Worm (Caenorhabditis elegans) whole organism, L1 larva: ENCODE measurements around the gene clec-67.

ENCODE experiments used
- aly-2 ChIP-seq: fragments of 150-350 bp; optimal IDR thresholded peaks from 2 replicates; lab custom pipeline; 2014; ENCODE audit warnings: missing biosample characterization, missing genetic modification characterization
- efl-1 ChIP-seq, 4 experiments: fragments of 150-350 bp; optimal IDR thresholded peaks in 3 of 4; peaks in 1 of 4; 1 replicate in 1 of 4; 2 replicates in 3 of 4; lab custom pipeline; 2014; ENCODE audit warnings: missing biosample characterization in 2 of 4, missing genetic modification characterization in 2 of 4, missing genetic modification reagents in 2 of 4
- mep-1 ChIP-seq: fragments of 150-350 bp; optimal IDR thresholded peaks from 2 replicates; lab custom pipeline; 2014; ENCODE audit warnings: missing biosample characterization, missing genetic modification characterization
- nhr-77 ChIP-seq: fragments of 150-350 bp; optimal IDR thresholded peaks from 2 replicates; lab custom pipeline; 2014; ENCODE audit warnings: missing biosample characterization, missing genetic modification characterization
- ztf-11 ChIP-seq, 2 experiments: sonication (generic microtip); optimal IDR thresholded peaks; 2 replicates each; lab custom pipeline; 2016 to 2017; ENCODE audit warnings: missing genetic modification characterization in 2 of 2, missing biosample characterization in 1 of 2, missing compliant biosample characterization in 1 of 2
- ztf-4 ChIP-seq: fragments of 150-350 bp; optimal IDR thresholded peaks from 2 replicates; lab custom pipeline; 2014; ENCODE audit warnings: missing biosample characterization, missing genetic modification characterization

DNA sequence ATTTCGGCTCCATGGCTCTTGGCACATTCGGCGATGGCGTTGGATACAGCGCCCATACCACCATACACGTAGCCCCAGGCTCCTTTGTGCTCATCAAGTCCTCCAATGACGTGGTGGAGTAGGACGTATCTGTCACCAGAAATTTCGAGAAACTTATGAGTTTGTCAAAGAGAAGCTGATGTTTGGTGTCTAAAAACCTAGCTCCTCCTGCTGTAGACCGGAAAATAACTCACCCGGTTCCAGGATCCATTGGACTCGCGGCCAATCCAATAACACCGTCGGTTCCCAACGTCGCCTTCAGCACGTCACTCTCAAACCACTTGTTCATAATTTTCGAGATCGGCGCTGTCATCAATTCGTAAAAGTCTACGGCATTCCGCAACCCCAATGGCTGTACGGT lies 45.0 kb upstream of the clec-67 start:
- no peak for TF ChIP-seq ztf-4
- TF ChIP-seq ztf-11 (tag; optimal IDR thresholded peaks at IDR 0.05; lab: Kevin White, UChicago) = no peak
- no peak for TF ChIP-seq mep-1
- no peak for TF ChIP-seq efl-1 (optimal IDR thresholded peaks at IDR 0.05; lab: Kevin White, UChicago)
- no peak for TF ChIP-seq efl-1 (GFP tag; optimal IDR thresholded peaks at IDR 0.05 in 1 of 2; lab: Kevin White, UChicago)
- TF ChIP-seq nhr-77 (tag; lab: Kevin White, UChicago) = no peak
- no peak for TF ChIP-seq aly-2
